Worm (Caenorhabditis elegans) whole organism, L2 larva: Measurements from ENCODE around the gene sru-30.

Source experiments
- F13H6.1 ChIP-seq: sonication (generic microtip); optimal IDR thresholded peaks from 2 replicates; lab custom pipeline; 2016; ENCODE audit warnings: missing genetic modification characterization, missing compliant biosample characterization
- alr-1 ChIP-seq: fragments of 150-350 bp; optimal IDR thresholded peaks from 2 replicates; lab custom pipeline; 2014; ENCODE audit warnings: missing biosample characterization, missing genetic modification characterization
- ama-1 ChIP-seq: fragments of 150-350 bp; optimal IDR thresholded peaks from 2 replicates; lab custom pipeline; 2018; ENCODE audit warnings: inconsistent platforms
- blmp-1 ChIP-seq: sonication (generic microtip); optimal IDR thresholded peaks from 2 replicates; lab custom pipeline; 2017; ENCODE audit warnings: missing genetic modification characterization, mild to moderate bottlenecking, missing compliant biosample characterization, antibody characterized with exemption, moderate library complexity; ENCODE audit not compliant: insufficient read depth
- ceh-82 ChIP-seq: fragments of 150-350 bp; optimal IDR thresholded peaks from 2 replicates; lab custom pipeline; 2014; ENCODE audit warnings: missing biosample characterization, missing genetic modification characterization
- egl-27 ChIP-seq: sonication (generic microtip); optimal IDR thresholded peaks from 3 replicates; lab custom pipeline; 2017; ENCODE audit warnings: missing biosample characterization, missing genetic modification reagents, missing genetic modification characterization
- fos-1 ChIP-seq: fragments of 150-350 bp; optimal IDR thresholded peaks from 2 replicates; lab custom pipeline; 2014; ENCODE audit warnings: missing biosample characterization, missing genetic modification characterization
- lin-39 ChIP-seq: fragments of 150-350 bp; optimal IDR thresholded peaks from 2 replicates; lab custom pipeline; 2014; ENCODE audit warnings: missing biosample characterization, missing genetic modification reagents, missing genetic modification characterization
- lsy-2 ChIP-seq, 2 experiments: fragments of 150-350 bp in 1 of 2; sonication (generic microtip) in 1 of 2; optimal IDR thresholded peaks; 2 replicates each; lab custom pipeline; 2014 to 2017; ENCODE audit warnings: missing biosample characterization in 2 of 2, missing genetic modification characterization in 2 of 2
- unc-55 ChIP-seq: fragments of 150-350 bp; sonication (generic microtip); optimal IDR thresholded peaks from 3 replicates; lab custom pipeline; 2014; ENCODE audit warnings: missing biosample characterization, missing genetic modification reagents, missing genetic modification characterization
- ztf-1 ChIP-seq: fragments of 200-800 bp; sonication (Bioruptor generic); conservative IDR thresholded peaks from 2 replicates; pipeline ENCODE4 v1.3.6; 2022; ENCODE audit warnings: missing genetic modification characterization, missing compliant biosample characterization
- ztf-11 ChIP-seq: sonication (generic microtip); optimal IDR thresholded peaks from 2 replicates; lab custom pipeline; 2017; ENCODE audit warnings: missing biosample characterization, missing genetic modification characterization

ce11 chrV:9796002-9796401, 17.6 kb upstream of the sru-30 start:
- TF ChIP-seq ztf-11 (tag; lab: Kevin White, UChicago) = no peak
- TF ChIP-seq alr-1 = no peak
- TF ChIP-seq unc-55 = no peak
- TF ChIP-seq egl-27 (tag; lab: Kevin White, UChicago) = no peak
- no peak for TF ChIP-seq fos-1 (tag; lab: Kevin White, UChicago)
- no peak for TF ChIP-seq ama-1
- TF ChIP-seq F13H6.1 (tag; lab: Kevin White, UChicago) = no peak
- TF ChIP-seq lin-39 = no peak
- no peak for TF ChIP-seq blmp-1 (tag; lab: Kevin White, UChicago)
- TF ChIP-seq ceh-82 (tag; lab: Kevin White, UChicago) = no peak
- no peak for TF ChIP-seq lsy-2 (tag; optimal IDR thresholded peaks at IDR 0.05; lab: Kevin White, UChicago)
- no peak for TF ChIP-seq ztf-1
